Fruit fly (Drosophila melanogaster) whole organism, embryonic: ENCODE measurements around the gene CG33158.
A peak's percentile ranks its signal among the peaks of the same experiment; 100 is the strongest.

ENCODE experiments used
- ATbp ChIP-seq: fragments of 200-800 bp; sonication (Bioruptor generic); optimal IDR thresholded peaks from 2 replicates; lab custom pipeline; 2017; ENCODE audit warnings: missing biosample characterization, mild to moderate bottlenecking, missing genetic modification characterization, missing genetic modification reagents
- Asciz ChIP-seq: fragments of 200-800 bp; sonication (Bioruptor generic); optimal IDR thresholded peaks from 2 replicates; lab custom pipeline; 2017; ENCODE audit warnings: missing biosample characterization, mild to moderate bottlenecking, missing genetic modification characterization, missing genetic modification reagents
- CG10979 ChIP-seq: fragments of 200-800 bp; sonication (Bioruptor generic); optimal IDR thresholded peaks from 2 replicates; lab custom pipeline; 2018; ENCODE audit warnings: missing biosample characterization, mild to moderate bottlenecking, missing genetic modification characterization, moderate library complexity
- CG11504 ChIP-seq: fragments of 200-800 bp; sonication (Bioruptor generic); optimal IDR thresholded peaks from 3 replicates; lab custom pipeline; 2019; ENCODE audit warnings: missing biosample characterization, mild to moderate bottlenecking, missing genetic modification characterization, moderate library complexity
- CG11695 ChIP-seq: fragments of 200-800 bp; sonication (Bioruptor generic); IDR thresholded peaks from 3 replicates; pipeline ENCODE4 v1.3.6; 2022; ENCODE audit warnings: missing biosample characterization, missing genetic modification characterization
- CG1603 ChIP-seq: fragments of 200-800 bp; sonication (Bioruptor generic); optimal IDR thresholded peaks from 2 replicates; lab custom pipeline; 2019; ENCODE audit warnings: missing biosample characterization, mild to moderate bottlenecking, missing genetic modification characterization, moderate library complexity
- CG17359 ChIP-seq: fragments of 200-800 bp; sonication (Bioruptor generic); optimal IDR thresholded peaks from 3 replicates; lab custom pipeline; 2018; ENCODE audit warnings: missing biosample characterization, mild to moderate bottlenecking, missing genetic modification characterization, moderate library complexity
- CG17361 ChIP-seq: fragments of 200-800 bp; sonication (Bioruptor generic); IDR thresholded peaks from 3 replicates; pipeline ENCODE4 v1.3.6; 2022; ENCODE audit warnings: missing biosample characterization, missing genetic modification characterization
- CG17829 ChIP-seq: fragments of 200-800 bp; optimal IDR thresholded peaks from 2 replicates; lab custom pipeline; 2019; ENCODE audit warnings: missing biosample characterization, mild to moderate bottlenecking, missing genetic modification characterization, moderate library complexity
- CG18262 ChIP-seq: fragments of 200-800 bp; optimal IDR thresholded peaks from 3 replicates; lab custom pipeline; 2019; ENCODE audit warnings: missing biosample characterization, mild to moderate bottlenecking, missing genetic modification characterization, moderate library complexity
- CG2129 ChIP-seq: fragments of 200-800 bp; sonication (Bioruptor generic); IDR thresholded peaks from 2 replicates; pipeline ENCODE4 v1.3.6; 2022; ENCODE audit warnings: missing biosample characterization, missing genetic modification characterization; ENCODE audit not compliant: partially characterized antibody
- CG2678 ChIP-seq: fragments of 200-800 bp; sonication (Bioruptor generic); optimal IDR thresholded peaks from 3 replicates; lab custom pipeline; 2019; ENCODE audit warnings: missing biosample characterization, mild to moderate bottlenecking, missing genetic modification characterization, moderate library complexity
- CG2712 ChIP-seq: fragments of 200-800 bp; optimal IDR thresholded peaks from 3 replicates; lab custom pipeline; 2019; ENCODE audit warnings: missing biosample characterization, mild to moderate bottlenecking, missing genetic modification characterization, moderate library complexity
- CG3726 ChIP-seq: fragments of 200-800 bp; sonication (Bioruptor generic); IDR thresholded peaks from 3 replicates; pipeline ENCODE4, ENCODE4 v1.3.6; 2022; ENCODE audit warnings: missing biosample characterization, missing genetic modification characterization
- CG6272 ChIP-seq: fragments of 200-800 bp; sonication (Bioruptor generic); IDR thresholded peaks from 2 replicates; pipeline ENCODE4 v1.3.6; 2022; ENCODE audit warnings: missing biosample characterization, missing genetic modification characterization
- CG7786 ChIP-seq: fragments of 200-800 bp; sonication (Bioruptor generic); optimal IDR thresholded peaks from 2 replicates; lab custom pipeline; 2016; ENCODE audit warnings: missing biosample characterization, missing genetic modification characterization
- CG7839 ChIP-seq: fragments of 200-800 bp; sonication (Bioruptor generic); optimal IDR thresholded peaks from 3 replicates; lab custom pipeline; 2018; ENCODE audit warnings: missing biosample characterization, mild to moderate bottlenecking, missing genetic modification characterization, moderate library complexity
- CTCF ChIP-seq: fragments of 200-800 bp; sonication (Bioruptor generic); optimal IDR thresholded peaks from 2 replicates; lab custom pipeline; 2017; ENCODE audit warnings: missing biosample characterization, mild to moderate bottlenecking, missing genetic modification characterization, moderate library complexity
- Doc2 ChIP-seq: fragments of 200-800 bp; sonication (Bioruptor generic); IDR thresholded peaks from 2 replicates; pipeline ENCODE4 v1.3.6; 2022; ENCODE audit warnings: missing biosample characterization, missing genetic modification characterization
- Doc3 ChIP-seq: fragments of 200-800 bp; sonication (Bioruptor generic); IDR thresholded peaks from 3 replicates; pipeline ENCODE4 v1.3.6; 2022; ENCODE audit warnings: missing biosample characterization, missing genetic modification characterization; ENCODE audit not compliant: partially characterized antibody
- Eip74EF ChIP-seq, 2 experiments: fragments of 200-800 bp in 1 of 2; fragments of >200 bp in 1 of 2; sonication (Bioruptor generic) in 1 of 2; optimal IDR thresholded peaks; 2 replicates each; lab custom pipeline; 2017 to 2019; ENCODE audit warnings: missing biosample characterization in 2 of 2, missing genetic modification characterization in 2 of 2, mild to moderate bottlenecking in 1 of 2, moderate library complexity in 1 of 2
- Gug ChIP-seq: fragments of 200-800 bp; sonication (Bioruptor generic); IDR thresholded peaks from 4 replicates; pipeline ENCODE4 v1.3.6; 2022; ENCODE audit warnings: missing biosample characterization, missing genetic modification characterization
- Hr3 ChIP-seq: fragments of 200-800 bp; sonication (Bioruptor generic); optimal IDR thresholded peaks from 3 replicates; lab custom pipeline; 2016; ENCODE audit warnings: missing biosample characterization, missing genetic modification characterization
- Hsf ChIP-seq: fragments of 200-800 bp; sonication (Bioruptor generic); optimal IDR thresholded peaks from 3 replicates; lab custom pipeline; 2016; ENCODE audit warnings: missing biosample characterization, missing genetic modification characterization
- Mad ChIP-seq: fragments of 200-800 bp; sonication (Bioruptor generic); optimal IDR thresholded peaks from 2 replicates; lab custom pipeline; 2016; ENCODE audit warnings: missing biosample characterization, missing genetic modification characterization
- Max ChIP-seq: fragments of 200-800 bp; sonication (Bioruptor generic); optimal IDR thresholded peaks from 2 replicates; lab custom pipeline; 2016; ENCODE audit warnings: missing biosample characterization, mild to moderate bottlenecking, missing genetic modification characterization
- Mrtf ChIP-seq: fragments of 200-800 bp; sonication (Bioruptor generic); IDR thresholded peaks from 3 replicates; pipeline ENCODE4 v1.3.6; 2022; ENCODE audit warnings: missing biosample characterization, missing genetic modification characterization
- PHDP ChIP-seq: fragments of 200-800 bp; sonication (Bioruptor generic); optimal IDR thresholded peaks from 3 replicates; lab custom pipeline; 2018; ENCODE audit warnings: missing biosample characterization, mild to moderate bottlenecking, missing genetic modification characterization, moderate library complexity
- Pdp1 ChIP-seq, 2 experiments: fragments of 200-800 bp; sonication (Bioruptor generic); optimal IDR thresholded peaks; 3 replicates each; lab custom pipeline; 2016; ENCODE audit warnings: missing biosample characterization in 2 of 2, missing genetic modification characterization in 2 of 2, mild to moderate bottlenecking in 1 of 2, moderate library complexity in 1 of 2
- Ptx1 ChIP-seq: fragments of 200-800 bp; sonication (Bioruptor generic); IDR thresholded peaks from 2 replicates; pipeline ENCODE4 v1.3.6; 2022; ENCODE audit warnings: missing biosample characterization, missing genetic modification characterization
- Sox100B ChIP-seq: fragments of 200-800 bp; sonication (Bioruptor generic); optimal IDR thresholded peaks from 3 replicates; lab custom pipeline; 2018; ENCODE audit warnings: missing biosample characterization, mild to moderate bottlenecking, missing genetic modification characterization
- Sox102F ChIP-seq: fragments of 200-800 bp; sonication (Bioruptor generic); optimal IDR thresholded peaks from 2 replicates; lab custom pipeline; 2018; ENCODE audit warnings: missing biosample characterization, mild to moderate bottlenecking, missing genetic modification characterization, moderate library complexity
- Tbp ChIP-seq: fragments of >200 bp; optimal IDR thresholded peaks from 2 replicates; lab custom pipeline; 2018; ENCODE audit warnings: missing biosample characterization, missing genetic modification characterization
- Trl ChIP-seq, 3 experiments: fragments of >200 bp in 2 of 3; fragments of 200-800 bp in 1 of 3; sonication (Bioruptor generic) in 1 of 3; optimal IDR thresholded peaks; 2 replicates in 1 of 3; 3 replicates in 2 of 3; lab custom pipeline; 2016 to 2017; ENCODE audit warnings: missing biosample characterization in 1 of 3, missing genetic modification characterization in 1 of 3
- ase ChIP-seq: fragments of 200-800 bp; sonication (Bioruptor generic); IDR thresholded peaks from 3 replicates; pipeline ENCODE4 v1.3.6; 2022; ENCODE audit warnings: missing biosample characterization, missing genetic modification characterization
- bowl ChIP-seq: fragments of 200-800 bp; sonication (Bioruptor generic); IDR thresholded peaks from 2 replicates; pipeline ENCODE4 v1.3.6; 2022; ENCODE audit warnings: missing biosample characterization, missing genetic modification characterization
- chinmo ChIP-seq: fragments of 200-800 bp; sonication (Bioruptor generic); IDR thresholded peaks from 4 replicates; pipeline ENCODE4 v1.3.6; 2022; ENCODE audit warnings: missing biosample characterization, missing genetic modification characterization; ENCODE audit not compliant: partially characterized antibody
- croc ChIP-seq: fragments of 200-800 bp; sonication (Bioruptor generic); conservative IDR thresholded peaks from 3 replicates; pipeline ENCODE4 v1.3.6; 2022; ENCODE audit warnings: missing biosample characterization, missing genetic modification characterization
- crp ChIP-seq, 2 experiments: fragments of 200-800 bp; sonication (Bioruptor generic); optimal IDR thresholded peaks; 2 replicates in 1 of 2; 3 replicates in 1 of 2; lab custom pipeline; 2017; ENCODE audit warnings: missing biosample characterization in 2 of 2, missing genetic modification characterization in 2 of 2, mild to moderate bottlenecking in 1 of 2, moderate library complexity in 1 of 2
- gem ChIP-seq: fragments of 200-800 bp; sonication (Bioruptor generic); optimal IDR thresholded peaks from 2 replicates; lab custom pipeline; 2019; ENCODE audit warnings: missing biosample characterization, mild to moderate bottlenecking, missing genetic modification characterization, moderate library complexity
- maf-S ChIP-seq: fragments of 200-800 bp; sonication (Bioruptor generic); optimal IDR thresholded peaks from 2 replicates; lab custom pipeline; 2016; ENCODE audit warnings: missing biosample characterization, missing genetic modification characterization
- nmo ChIP-seq: fragments of 200-800 bp; sonication (Bioruptor generic); optimal IDR thresholded peaks from 2 replicates; lab custom pipeline; 2018; ENCODE audit warnings: missing biosample characterization, mild to moderate bottlenecking, missing genetic modification characterization, moderate library complexity
- onecut ChIP-seq: fragments of 200-800 bp; sonication (Bioruptor generic); IDR thresholded peaks from 2 replicates; pipeline ENCODE4 v1.3.6; 2022; ENCODE audit warnings: missing biosample characterization, missing genetic modification characterization
- phol ChIP-seq: fragments of 200-800 bp; sonication (Bioruptor generic); optimal IDR thresholded peaks from 3 replicates; lab custom pipeline; 2018; ENCODE audit warnings: missing biosample characterization, mild to moderate bottlenecking, missing genetic modification characterization, moderate library complexity
- pita ChIP-seq: fragments of 200-800 bp; sonication (Bioruptor generic); optimal IDR thresholded peaks from 2 replicates; lab custom pipeline; 2017; ENCODE audit warnings: missing biosample characterization, mild to moderate bottlenecking, missing genetic modification characterization
- pros ChIP-seq: fragments of 200-800 bp; sonication (Bioruptor generic); optimal IDR thresholded peaks from 3 replicates; lab custom pipeline; 2019; ENCODE audit warnings: missing biosample characterization, mild to moderate bottlenecking, missing genetic modification characterization, moderate library complexity
- ranshi ChIP-seq: fragments of 200-800 bp; sonication (Bioruptor generic); IDR thresholded peaks from 2 replicates; pipeline ENCODE4 v1.3.6; 2022; ENCODE audit warnings: missing biosample characterization, missing genetic modification characterization
- sim ChIP-seq: fragments of 200-800 bp; sonication (Bioruptor generic); IDR thresholded peaks from 2 replicates; pipeline ENCODE4 v1.3.6; 2022; ENCODE audit warnings: missing biosample characterization, missing genetic modification characterization
- tgo ChIP-seq: fragments of 200-800 bp; sonication (Bioruptor generic); IDR thresholded peaks from 3 replicates; pipeline ENCODE4 v1.3.6; 2022; ENCODE audit warnings: missing biosample characterization, missing genetic modification characterization
- unc-4 ChIP-seq: fragments of 200-800 bp; sonication (Bioruptor generic); IDR thresholded peaks from 2 replicates; pipeline ENCODE4 v1.3.6; 2022; ENCODE audit warnings: missing biosample characterization, missing genetic modification characterization; ENCODE audit not compliant: partially characterized antibody

CG33158 gene

DNA sequence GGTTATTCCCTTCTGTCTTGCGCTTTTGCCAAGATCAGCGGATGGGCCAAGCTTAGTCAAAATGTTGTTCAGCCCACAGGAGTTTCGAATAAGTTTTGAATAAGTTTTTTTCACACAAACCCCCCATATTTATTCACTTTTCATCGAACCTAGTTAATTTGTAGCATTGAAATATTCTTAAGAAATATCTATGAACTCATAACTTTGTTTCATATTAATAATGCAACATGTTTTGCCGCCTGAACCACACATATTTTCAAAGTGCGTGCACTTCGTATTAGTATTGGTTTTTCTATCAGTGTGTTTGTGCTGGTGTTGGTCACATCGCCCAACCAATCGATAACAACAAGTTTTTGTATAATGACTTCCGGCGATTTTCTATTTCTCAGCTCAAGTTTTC is 67.1 kb downstream of the CG33158 start (continued):
- TF ChIP-seq sim (GFP tag; lab: Robert Waterston, UW) (0 out of 2 replicates have a peak, but pooled peaks have one; percentile 24), ase (GFP tag; lab: Robert Waterston, UW) (peak; percentile 80), unc-4 (no peak), Mad (GFP tag; lab: Kevin White, UChicago) (no peak), chinmo (no peak), CG1603 (tag; lab: Kevin White, UChicago) (peak; percentile 58), CG2129 (GFP tag; lab: Robert Waterston, UW) (no peak), tgo (GFP tag; lab: Robert Waterston, UW) (peak; percentile 62; the same call in 2 of the 3 replicates), Doc2 (GFP tag; lab: Robert Waterston, UW) (no peak), CG2678 (tag; lab: Kevin White, UChicago) (peak; percentile 64), PHDP (tag; lab: Kevin White, UChicago) (no peak), pita (GFP tag; lab: Kevin White, UChicago) (no peak), onecut (GFP tag; lab: Robert Waterston, UW) (peak; percentile 80), CG6272 (GFP tag; lab: Robert Waterston, UW) (no peak), Mrtf (peak; percentile 44; the same call in 1 of the 3 replicates), Max (GFP tag; lab: Kevin White, UChicago) (no peak), Pdp1 (GFP tag; optimal IDR thresholded peaks at IDR 0.05; lab: Kevin White, UChicago) (peak; percentile 35 to 39), CG17359 (tag; lab: Kevin White, UChicago) (peak; percentile 60), CTCF (GFP tag; lab: Kevin White, UChicago) (no peak), Hsf (no peak), Trl (optimal IDR thresholded peaks at IDR 0.05; lab: Kevin White, UChicago) (no peak), Trl (GFP tag; optimal IDR thresholded peaks at IDR 0.05; lab: Kevin White, UChicago) (peak; percentile 9), Tbp (GFP tag; lab: Kevin White, UChicago) (no peak), CG7786 (no peak), croc (GFP tag; lab: Robert Waterston, UW) (no peak; the same call in 2 of the 3 replicates), ranshi (GFP tag; lab: Robert Waterston, UW) (no peak)

DNA sequence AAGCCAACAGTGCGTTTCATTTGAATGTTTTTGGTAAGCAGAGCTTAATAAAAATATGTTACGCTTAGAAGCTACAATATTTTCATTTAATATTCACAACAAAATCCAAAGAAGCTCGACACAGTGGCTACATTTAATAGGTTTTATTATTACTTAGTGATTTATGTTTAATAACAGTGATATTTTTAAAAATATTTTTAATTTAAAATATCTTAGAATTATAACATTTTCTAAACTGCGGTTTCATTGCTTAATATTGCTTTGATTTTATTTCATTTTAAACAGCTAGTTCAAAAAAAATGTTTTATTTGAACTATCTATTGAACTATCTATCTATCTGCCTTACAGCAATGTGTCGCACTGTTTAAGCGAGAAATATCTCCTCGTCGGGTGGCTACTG is 68.4 kb downstream of the CG33158 start:
- TF ChIP-seq maf-S (GFP tag; lab: Kevin White, UChicago) (no peak), Doc3 (no peak), onecut (GFP tag; lab: Robert Waterston, UW) (no peak), CG17361 (peak; percentile 55; the same call in 1 of the 3 replicates), CG7839 (tag; lab: Kevin White, UChicago) (peak; percentile 23), CG11504 (tag; lab: Kevin White, UChicago) (peak; percentile 22), Asciz (GFP tag; lab: Kevin White, UChicago) (peak; percentile 24), CG2678 (tag; lab: Kevin White, UChicago) (peak; percentile 39), Eip74EF (GFP tag; optimal IDR thresholded peaks at IDR 0.05; lab: Kevin White, UChicago) (peak in 1 of 2 experiments; percentile 13), phol (tag; lab: Kevin White, UChicago) (peak; percentile 19), Sox102F (GFP tag; lab: Kevin White, UChicago) (peak; percentile 26), CG17829 (tag; lab: Kevin White, UChicago) (peak; percentile 8), nmo (GFP tag; lab: Kevin White, UChicago) (peak; percentile 43), CG3726 (GFP tag; lab: Robert Waterston, UW) (no peak), crp (GFP tag; optimal IDR thresholded peaks at IDR 0.05; lab: Kevin White, UChicago) (no peak), CG18262 (tag; lab: Kevin White, UChicago) (peak; percentile 58), bowl (GFP tag; lab: Robert Waterston, UW) (no peak), Sox100B (peak; percentile 18), CG2712 (tag; lab: Kevin White, UChicago) (peak; percentile 45), CG11695 (peak; percentile 53; the same call in 2 of the 3 replicates), CG10979 (tag; lab: Kevin White, UChicago) (peak; percentile 39), gem (tag; lab: Kevin White, UChicago) (peak; percentile 27), ATbp (GFP tag; lab: Kevin White, UChicago) (peak; percentile 16), pros (GFP tag; lab: Kevin White, UChicago) (no peak), Ptx1 (no peak), Hr3 (GFP tag; lab: Kevin White, UChicago) (no peak), Gug (GFP tag; lab: Robert Waterston, UW) (no peak)
